Worm (Caenorhabditis elegans): Measurements from ENCODE around the gene tag-65.
A peak's percentile ranks its signal among the peaks of the same experiment; 100 is the strongest.

tag-65 gene

ce11 chrV:13655202-13655764 is 23.1 kb downstream of the tag-65 start (continued):
- TF ChIP-seq spr-1 (tag; optimal IDR thresholded peaks at IDR 0.05) (no peak), hlh-11 (tag; optimal IDR thresholded peaks at IDR 0.05) (peak; percentile 74), tra-1 (GFP tag; IDR thresholded peaks at IDR 0.05) (no peak; the same call in 1 of the 2 replicates), php-3 (GFP tag; IDR thresholded peaks at IDR 0.05) (no peak), sdz-12 (GFP tag; optimal IDR thresholded peaks at IDR 0.05) (no peak), fkh-10 (GFP tag; optimal IDR thresholded peaks at IDR 0.05) (peak; percentile 78), gei-8 (GFP tag; optimal IDR thresholded peaks at IDR 0.05) (no peak), rbr-2 (tag; optimal IDR thresholded peaks at IDR 0.05) (peak; percentile 62), set-16 (GFP tag; IDR thresholded peaks at IDR 0.05) (peak; percentile 84), F26F4.8 (GFP tag; conservative IDR thresholded peaks at IDR 0.05) (no peak), zip-2 (tag; optimal IDR thresholded peaks at IDR 0.05) (no peak), zip-11 (GFP tag; IDR thresholded peaks at IDR 0.05) (no peak), lin-29 (GFP tag; IDR thresholded peaks at IDR 0.05) (no peak), ZK546.5 (tag; optimal IDR thresholded peaks at IDR 0.05) (no peak), ZK337.2 (GFP tag; IDR thresholded peaks at IDR 0.05) (no peak), madf-9 (GFP tag; conservative IDR thresholded peaks at IDR 0.05) (no peak), unc-39 (tag; optimal IDR thresholded peaks at IDR 0.05) (no peak), lin-13 (GFP tag; optimal IDR thresholded peaks at IDR 0.05) (no peak), tag-97 (GFP tag; IDR thresholded peaks at IDR 0.05) (no peak), zfp-3 (GFP tag; conservative IDR thresholded peaks at IDR 0.05) (no peak; the same call in 1 of the 2 replicates), arid-1 (GFP tag; conservative IDR thresholded peaks at IDR 0.05) (no peak), nhr-41 (GFP tag; IDR thresholded peaks at IDR 0.05) (no peak), ama-1 (optimal IDR thresholded peaks at IDR 0.05) (no peak), zag-1 (tag; optimal IDR thresholded peaks at IDR 0.05) (no peak), nhr-28 (tag; optimal IDR thresholded peaks at IDR 0.05) (peak; percentile 32), mxl-2 (GFP tag; conservative IDR thresholded peaks at IDR 0.05) (no peak), dve-1 (tag; optimal IDR thresholded peaks at IDR 0.05; ENCODE audit: insufficient read depth) (peak; percentile 56), ztf-7 (tag; optimal IDR thresholded peaks at IDR 0.05) (no peak), dpl-1 (GFP tag; optimal IDR thresholded peaks at IDR 0.05) (peak; percentile 33)

ce11 chrV:13654394-13654792 is 24.0 kb downstream of the tag-65 start:
- TF ChIP-seq php-3 (GFP tag; IDR thresholded peaks at IDR 0.05) (no peak), daf-16 (GFP tag; optimal IDR thresholded peaks at IDR 0.05) (no peak), daf-16 (tag; optimal IDR thresholded peaks at IDR 0.05) (no peak), ztf-7 (tag; optimal IDR thresholded peaks at IDR 0.05) (no peak), nhr-11 (tag; optimal IDR thresholded peaks at IDR 0.05) (no peak), nhr-77 (tag; optimal IDR thresholded peaks at IDR 0.05) (no peak), hlh-11 (tag; optimal IDR thresholded peaks at IDR 0.05) (peak; percentile 9), snpc-1.2 (GFP tag; IDR thresholded peaks at IDR 0.05) (no peak), F37D6.2 (tag; optimal IDR thresholded peaks at IDR 0.05) (no peak), dmd-6 (GFP tag; IDR thresholded peaks at IDR 0.05) (peak; percentile 42; the same call in 1 of the 2 replicates), nhr-42 (GFP tag; IDR thresholded peaks at IDR 0.05) (no peak), T26A8.4 (GFP tag; IDR thresholded peaks at IDR 0.05) (no peak), lsy-2 (tag; optimal IDR thresholded peaks at IDR 0.05) (no peak)

- TF ChIP-seq mdl-1 (tag; optimal IDR thresholded peaks at IDR 0.05), result peak in 1 of 2 experiments; percentile 54
- TF ChIP-seq snpc-1.2 (GFP tag; IDR thresholded peaks at IDR 0.05), result no peak
- no peak for TF ChIP-seq F44E2.7 (GFP tag; IDR thresholded peaks at IDR 0.05)
- TF ChIP-seq dmd-6 (GFP tag; IDR thresholded peaks at IDR 0.05), result no peak; the same call in 1 of the 2 replicates
- TF ChIP-seq lsy-2 (tag; optimal IDR thresholded peaks at IDR 0.05), result peak in 1 of 2 experiments; percentile 8
- TF ChIP-seq zfp-3 (GFP tag; conservative IDR thresholded peaks at IDR 0.05), result 0 out of 2 replicates have a peak, but pooled peaks have one; percentile 28
- TF ChIP-seq hlh-11 (tag; optimal IDR thresholded peaks at IDR 0.05), result peak; percentile 85
- TF ChIP-seq mxl-3 (GFP tag; optimal IDR thresholded peaks at IDR 0.05), result peak; percentile 70
- TF ChIP-seq pqm-1 (tag; optimal IDR thresholded peaks at IDR 0.05), result peak; percentile 16
- peak; percentile 77 for TF ChIP-seq nhr-28 (tag; optimal IDR thresholded peaks at IDR 0.05)
- peak; percentile 68 for TF ChIP-seq sdz-12 (GFP tag; optimal IDR thresholded peaks at IDR 0.05)
- no peak for TF ChIP-seq zag-1 (tag; optimal IDR thresholded peaks at IDR 0.05)
- TF ChIP-seq mep-1 (tag; optimal IDR thresholded peaks at IDR 0.05), result peak; percentile 40
- TF ChIP-seq T20F7.1 (GFP tag; optimal IDR thresholded peaks at IDR 0.05), result peak; percentile 0
- peak; percentile 69 for TF ChIP-seq dve-1 (tag; optimal IDR thresholded peaks at IDR 0.05; ENCODE audit: insufficient read depth)
- no peak for TF ChIP-seq madf-9 (GFP tag; conservative IDR thresholded peaks at IDR 0.05)
- peak; percentile 96 for TF ChIP-seq aha-1 (tag)
- peak; percentile 20 for TF ChIP-seq hlh-30 (tag; optimal IDR thresholded peaks at IDR 0.05; ENCODE audit: insufficient read depth)
- TF ChIP-seq nhr-77 (tag; optimal IDR thresholded peaks at IDR 0.05), result peak; percentile 35
Measured at ce11 chrV:13653713-13654393, 24.5 kb downstream of the tag-65 start, which contains the start of gene lpin-1. lpin-1 (minus strand) TSS chrV:13654129.

All from whole organism, L4 larva.